Fruit fly (Drosophila melanogaster) whole organism, embryonic: Measurements from ENCODE around the gene CG11891.
A peak's percentile ranks its signal among the peaks of the same experiment; 100 is the strongest.

Experiments
- Atf3 ChIP-seq: fragments of 200-800 bp; sonication (Bioruptor generic); optimal IDR thresholded peaks from 3 replicates; lab custom pipeline; 2016; ENCODE audit warnings: missing biosample characterization, missing genetic modification characterization
- Atf6 ChIP-seq: fragments of 200-800 bp; sonication (Bioruptor generic); IDR thresholded peaks from 2 replicates; pipeline ENCODE4 v1.3.6; 2022; ENCODE audit warnings: missing biosample characterization, missing genetic modification characterization
- Bteb2 ChIP-seq: fragments of 200-800 bp; sonication (Bioruptor generic); optimal IDR thresholded peaks from 2 replicates; lab custom pipeline; 2016; ENCODE audit warnings: missing biosample characterization, missing genetic modification characterization
- CG10543 ChIP-seq: fragments of 200-800 bp; sonication (Bioruptor generic); optimal IDR thresholded peaks from 3 replicates; lab custom pipeline; 2017; ENCODE audit warnings: missing biosample characterization, mild to moderate bottlenecking, missing genetic modification characterization, moderate library complexity
- CG10959 ChIP-seq: fragments of 200-800 bp; sonication (Bioruptor generic); IDR thresholded peaks from 2 replicates; pipeline ENCODE4 v1.3.6; 2022; ENCODE audit warnings: missing biosample characterization, missing genetic modification characterization
- CG11456 ChIP-seq: fragments of 200-800 bp; sonication (Bioruptor generic); IDR thresholded peaks from 3 replicates; pipeline ENCODE4 v1.3.6; 2022; ENCODE audit warnings: missing biosample characterization, missing genetic modification characterization
- CG12769 ChIP-seq: fragments of 200-800 bp; sonication (Bioruptor generic); optimal IDR thresholded peaks from 2 replicates; lab custom pipeline; 2019; ENCODE audit warnings: missing biosample characterization, mild to moderate bottlenecking, missing genetic modification characterization, moderate library complexity
- CG13123 ChIP-seq: fragments of 200-800 bp; sonication (Bioruptor generic); optimal IDR thresholded peaks from 2 replicates; lab custom pipeline; 2016; ENCODE audit warnings: missing biosample characterization, missing genetic modification characterization
- CG13424 ChIP-seq: fragments of 200-800 bp; sonication (Bioruptor generic); optimal IDR thresholded peaks from 2 replicates; lab custom pipeline; 2019; ENCODE audit warnings: missing biosample characterization, mild to moderate bottlenecking, missing genetic modification characterization, moderate library complexity
- CG14014 ChIP-seq: fragments of 200-800 bp; sonication (Bioruptor generic); IDR thresholded peaks from 2 replicates; pipeline ENCODE4 v1.3.6; 2022; ENCODE audit warnings: missing biosample characterization, missing genetic modification characterization
- CG17568 ChIP-seq: fragments of 200-800 bp; sonication (Bioruptor generic); optimal IDR thresholded peaks from 2 replicates; lab custom pipeline; 2018; ENCODE audit warnings: missing biosample characterization, mild to moderate bottlenecking, missing genetic modification characterization, moderate library complexity
- CG18599 ChIP-seq: fragments of 200-800 bp; sonication (Bioruptor generic); optimal IDR thresholded peaks from 3 replicates; lab custom pipeline; 2017; ENCODE audit warnings: missing biosample characterization, missing genetic modification characterization, mild to moderate bottlenecking, moderate library complexity, missing genetic modification reagents
- CG30020 ChIP-seq: fragments of 200-800 bp; optimal IDR thresholded peaks from 2 replicates; lab custom pipeline; 2019; ENCODE audit warnings: missing biosample characterization, mild to moderate bottlenecking, missing genetic modification characterization, moderate library complexity
- CG3281 ChIP-seq: fragments of 200-800 bp; sonication (Bioruptor generic); optimal IDR thresholded peaks from 3 replicates; lab custom pipeline; 2017; ENCODE audit warnings: missing biosample characterization, mild to moderate bottlenecking, missing genetic modification characterization
- CG43689 ChIP-seq: fragments of 200-800 bp; sonication (Bioruptor generic); IDR thresholded peaks from 2 replicates; pipeline ENCODE4 v1.3.6; 2022; ENCODE audit warnings: missing biosample characterization, missing genetic modification characterization
- CG4820 ChIP-seq: fragments of 200-800 bp; sonication (Bioruptor generic); optimal IDR thresholded peaks from 3 replicates; lab custom pipeline; 2016; ENCODE audit warnings: missing biosample characterization, missing genetic modification characterization
- CG8290 ChIP-seq, 3 experiments: fragments of 200-800 bp; sonication (Bioruptor generic); optimal IDR thresholded peaks; 2 replicates each; lab custom pipeline; 2016 to 2019; ENCODE audit warnings: missing biosample characterization in 3 of 3, missing genetic modification characterization in 3 of 3, mild to moderate bottlenecking in 2 of 3, moderate library complexity in 1 of 3
- CG8359 ChIP-seq: fragments of 200-800 bp; sonication (Bioruptor generic); optimal IDR thresholded peaks from 2 replicates; lab custom pipeline; 2017; ENCODE audit warnings: missing biosample characterization, mild to moderate bottlenecking, missing genetic modification characterization, borderline replicate concordance
- CG8388 ChIP-seq: fragments of 200-800 bp; sonication (Bioruptor generic); optimal IDR thresholded peaks from 2 replicates; lab custom pipeline; 2019; ENCODE audit warnings: missing biosample characterization, mild to moderate bottlenecking, missing genetic modification characterization, moderate library complexity
- CG8478 ChIP-seq: fragments of >200 bp; optimal IDR thresholded peaks from 2 replicates; lab custom pipeline; 2018
- CrebB ChIP-seq: fragments of 200-800 bp; sonication (Bioruptor generic); optimal IDR thresholded peaks from 3 replicates; lab custom pipeline; 2018; ENCODE audit warnings: missing biosample characterization, mild to moderate bottlenecking, missing genetic modification characterization
- Dbx ChIP-seq: fragments of 200-800 bp; sonication (Bioruptor generic); IDR thresholded peaks from 3 replicates; pipeline ENCODE4 v1.3.6; 2022; ENCODE audit warnings: missing biosample characterization, missing genetic modification characterization
- Drgx ChIP-seq: fragments of 200-800 bp; sonication (Bioruptor generic); IDR thresholded peaks from 2 replicates; pipeline ENCODE4 v1.3.6; 2022; ENCODE audit warnings: missing biosample characterization, missing genetic modification characterization
- E2f1 ChIP-seq: fragments of 200-800 bp; sonication (Bioruptor generic); IDR thresholded peaks from 2 replicates; pipeline ENCODE4 v1.3.6; 2022; ENCODE audit warnings: missing biosample characterization, missing genetic modification characterization
- Med ChIP-seq: fragments of 200-800 bp; sonication (Bioruptor generic); peaks from one replicate; lab custom pipeline; 2016; ENCODE audit warnings: missing biosample characterization, missing genetic modification characterization, mild to moderate bottlenecking, inconsistent platforms, moderate library complexity
- Ravus ChIP-seq: fragments of 200-800 bp; sonication (Bioruptor generic); IDR thresholded peaks from 2 replicates; pipeline ENCODE4 v1.3.6; 2022; ENCODE audit warnings: missing biosample characterization, missing genetic modification characterization
- Rx ChIP-seq: fragments of 200-800 bp; sonication (Bioruptor generic); IDR thresholded peaks from 2 replicates; pipeline ENCODE4 v1.3.6; 2022; ENCODE audit warnings: missing biosample characterization, missing genetic modification characterization
- Sry-β ChIP-seq: fragments of 200-800 bp; sonication (Bioruptor generic); optimal IDR thresholded peaks from 2 replicates; lab custom pipeline; 2018; ENCODE audit warnings: missing biosample characterization, mild to moderate bottlenecking, missing genetic modification characterization, moderate library complexity
- TFAM ChIP-seq: fragments of 200-800 bp; sonication (Bioruptor generic); optimal IDR thresholded peaks from 2 replicates; lab custom pipeline; 2017; ENCODE audit warnings: missing biosample characterization, missing genetic modification characterization, inconsistent platforms
- ase ChIP-seq: fragments of 200-800 bp; sonication (Bioruptor generic); IDR thresholded peaks from 3 replicates; pipeline ENCODE4 v1.3.6; 2022; ENCODE audit warnings: missing biosample characterization, missing genetic modification characterization
- btn ChIP-seq: fragments of 200-800 bp; sonication (Bioruptor generic); optimal IDR thresholded peaks from 2 replicates; lab custom pipeline; 2016; ENCODE audit warnings: missing biosample characterization, missing genetic modification characterization
- crp ChIP-seq, 2 experiments: fragments of 200-800 bp; sonication (Bioruptor generic); optimal IDR thresholded peaks; 2 replicates in 1 of 2; 3 replicates in 1 of 2; lab custom pipeline; 2017; ENCODE audit warnings: missing biosample characterization in 2 of 2, missing genetic modification characterization in 2 of 2, mild to moderate bottlenecking in 1 of 2, moderate library complexity in 1 of 2
- disco-r ChIP-seq: fragments of 200-800 bp; sonication (Bioruptor generic); optimal IDR thresholded peaks from 2 replicates; lab custom pipeline; 2016; ENCODE audit warnings: missing biosample characterization, missing genetic modification characterization
- dysf ChIP-seq: fragments of 200-800 bp; sonication (Bioruptor generic); IDR thresholded peaks from 3 replicates; pipeline ENCODE4 v1.3.6; 2022; ENCODE audit warnings: missing biosample characterization, missing genetic modification characterization
- en ChIP-seq: fragments of 200-800 bp; sonication (Bioruptor generic); optimal IDR thresholded peaks from 2 replicates; lab custom pipeline; 2016; ENCODE audit warnings: missing biosample characterization, missing genetic modification characterization
- gcm2 ChIP-seq: fragments of 200-800 bp; sonication (Bioruptor generic); optimal IDR thresholded peaks from 2 replicates; lab custom pipeline; 2016; ENCODE audit warnings: missing biosample characterization, missing genetic modification characterization
- ind ChIP-seq: fragments of 200-800 bp; sonication (Bioruptor generic); optimal IDR thresholded peaks from 3 replicates; lab custom pipeline; 2016; ENCODE audit warnings: missing biosample characterization, missing genetic modification characterization
- lola ChIP-seq, 3 experiments: fragments of >200 bp in 2 of 3; fragments of 200-800 bp in 1 of 3; sonication (Bioruptor generic) in 1 of 3; optimal IDR thresholded peaks; 2 replicates each; lab custom pipeline; 2017 to 2019; ENCODE audit warnings: missing biosample characterization in 3 of 3, missing genetic modification characterization in 3 of 3, mild to moderate bottlenecking in 1 of 3, moderate library complexity in 1 of 3
- luna ChIP-seq: fragments of 200-800 bp; sonication (Bioruptor generic); optimal IDR thresholded peaks from 2 replicates; lab custom pipeline; 2016; ENCODE audit warnings: missing biosample characterization, missing genetic modification characterization
- oc ChIP-seq: fragments of 200-800 bp; sonication (Bioruptor generic); optimal IDR thresholded peaks from 2 replicates; lab custom pipeline; 2018; ENCODE audit warnings: missing biosample characterization, mild to moderate bottlenecking, missing genetic modification characterization, moderate library complexity
- p53 ChIP-seq: fragments of 200-800 bp; sonication (Bioruptor generic); optimal IDR thresholded peaks from 2 replicates; lab custom pipeline; 2016; ENCODE audit warnings: missing biosample characterization, missing genetic modification characterization
- pnt ChIP-seq: fragments of 200-800 bp; sonication (Bioruptor generic); optimal IDR thresholded peaks from 3 replicates; lab custom pipeline; 2016; ENCODE audit warnings: missing biosample characterization, missing genetic modification characterization
- row ChIP-seq: fragments of 200-800 bp; sonication (Bioruptor generic); IDR thresholded peaks from 3 replicates; pipeline ENCODE4 v1.3.6; 2022; ENCODE audit warnings: missing biosample characterization, missing genetic modification characterization
- seq ChIP-seq: fragments of 200-800 bp; sonication (Bioruptor generic); IDR thresholded peaks from 2 replicates; pipeline ENCODE4 v1.3.6; 2022; ENCODE audit warnings: missing biosample characterization, missing genetic modification characterization
- shn ChIP-seq: fragments of 200-800 bp; sonication (Bioruptor generic); optimal IDR thresholded peaks from 3 replicates; lab custom pipeline; 2016; ENCODE audit warnings: missing biosample characterization, missing genetic modification characterization
- tap ChIP-seq: fragments of 200-800 bp; optimal IDR thresholded peaks from 3 replicates; lab custom pipeline; 2019; ENCODE audit warnings: missing biosample characterization, mild to moderate bottlenecking, missing genetic modification characterization, moderate library complexity
- tgo ChIP-seq: fragments of 200-800 bp; sonication (Bioruptor generic); IDR thresholded peaks from 3 replicates; pipeline ENCODE4 v1.3.6; 2022; ENCODE audit warnings: missing biosample characterization, missing genetic modification characterization
- tin ChIP-seq: fragments of 200-800 bp; sonication (Bioruptor generic); optimal IDR thresholded peaks from 3 replicates; lab custom pipeline; 2016; ENCODE audit warnings: missing biosample characterization, missing genetic modification characterization
- tx ChIP-seq: fragments of 200-800 bp; sonication (Bioruptor generic); optimal IDR thresholded peaks from 2 replicates; lab custom pipeline; 2016; ENCODE audit warnings: missing biosample characterization, missing genetic modification characterization
- vvl ChIP-seq: fragments of 200-800 bp; sonication (Bioruptor generic); IDR thresholded peaks from 2 replicates; pipeline ENCODE4 v1.3.6; 2022; ENCODE audit warnings: missing biosample characterization, missing genetic modification characterization
- zfh1 ChIP-seq: fragments of 200-800 bp; sonication (Bioruptor generic); IDR thresholded peaks from 3 replicates; pipeline ENCODE4 v1.3.6; 2022; ENCODE audit warnings: missing biosample characterization, missing genetic modification characterization

CG11891 gene

dm6 chr3R:25262322-25262761 is 7.7 kb upstream of the CG11891 start, which contains the start of the genes Kdsr and CG11858 (continued):
- TF ChIP-seq lola (GFP tag; optimal IDR thresholded peaks at IDR 0.05; lab: Kevin White, UChicago) = peak in 1 of 3 experiments; percentile 53
- peak; percentile 50 for TF ChIP-seq Rx (GFP tag; lab: Robert Waterston, UW)
- peak; percentile 77 for TF ChIP-seq zfh1 (GFP tag; lab: Robert Waterston, UW)
- peak; percentile 69 for TF ChIP-seq Atf6 (GFP tag; lab: Robert Waterston, UW)
- peak; percentile 77 for TF ChIP-seq tgo (GFP tag; lab: Robert Waterston, UW)
- no peak for TF ChIP-seq CG8478
- peak; percentile 34 for TF ChIP-seq tin (GFP tag; lab: Kevin White, UChicago)
- TF ChIP-seq CG17568 = no peak
- peak; percentile 68 for TF ChIP-seq CG12769 (tag; lab: Kevin White, UChicago)
- no peak for TF ChIP-seq en (GFP tag; lab: Kevin White, UChicago)
- TF ChIP-seq Ravus (GFP tag; lab: Robert Waterston, UW) = peak; percentile 11; the same call in 1 of the 2 replicates
- TF ChIP-seq pnt (GFP tag; lab: Kevin White, UChicago) = peak; percentile 21
- 0 out of 2 replicates have a peak, but pooled peaks have one; percentile 34 for TF ChIP-seq CG10959 (GFP tag; lab: Robert Waterston, UW)
- peak; percentile 77 for TF ChIP-seq CG14014 (GFP tag; lab: Robert Waterston, UW)
- TF ChIP-seq Bteb2 (GFP tag; lab: Kevin White, UChicago) = peak; percentile 68
- peak; percentile 44 for TF ChIP-seq CrebB
- TF ChIP-seq luna = peak; percentile 40
- no peak for TF ChIP-seq p53
- TF ChIP-seq shn (GFP tag; lab: Kevin White, UChicago) = peak; percentile 59
- TF ChIP-seq Drgx (GFP tag; lab: Robert Waterston, UW) = peak; percentile 52
- peak; percentile 31 for TF ChIP-seq disco-r (GFP tag; lab: Kevin White, UChicago)
- peak; percentile 40; the same call in 1 of the 2 replicates for TF ChIP-seq E2f1
- TF ChIP-seq seq (GFP tag; lab: Robert Waterston, UW) = peak; percentile 55; the same call in 1 of the 2 replicates
- peak; percentile 26 for TF ChIP-seq tx (GFP tag; lab: Kevin White, UChicago)
- TF ChIP-seq vvl (GFP tag; lab: Robert Waterston, UW) = peak; percentile 91
- peak; percentile 45; the same call in 1 of the 3 replicates for TF ChIP-seq ase (GFP tag; lab: Robert Waterston, UW)
- TF ChIP-seq CG8290 (GFP tag; optimal IDR thresholded peaks at IDR 0.05; lab: Kevin White, UChicago) = peak; percentile 1
- TF ChIP-seq CG8290 (tag; optimal IDR thresholded peaks at IDR 0.05; lab: Kevin White, UChicago) = peak in 1 of 2 experiments; percentile 14
- TF ChIP-seq gcm2 = peak; percentile 28
- peak; percentile 94 for TF ChIP-seq row (GFP tag; lab: Robert Waterston, UW)
- 0 out of 3 replicates have a peak, but pooled peaks have one; percentile 34 for TF ChIP-seq CG11456 (GFP tag; lab: Robert Waterston, UW)
- peak; percentile 99 for TF ChIP-seq Sry-β (GFP tag; lab: Kevin White, UChicago)
- 0 out of 2 replicates have a peak, but pooled peaks have one; percentile 15 for TF ChIP-seq CG43689 (GFP tag; lab: Robert Waterston, UW)
- TF ChIP-seq CG30020 = peak; percentile 46
- peak; percentile 67 for TF ChIP-seq oc (tag; lab: Kevin White, UChicago)
- TF ChIP-seq tap = no peak
- TF ChIP-seq btn (GFP tag; lab: Kevin White, UChicago) = no peak
- peak; percentile 66 for TF ChIP-seq ind
- peak; percentile 53 for TF ChIP-seq Atf3 (GFP tag; lab: Kevin White, UChicago)
- TF ChIP-seq CG8359 (GFP tag; lab: Kevin White, UChicago) = peak; percentile 16
- peak in 1 of 2 experiments; percentile 49 for TF ChIP-seq crp (GFP tag; optimal IDR thresholded peaks at IDR 0.05; lab: Kevin White, UChicago)
- peak; percentile 49 for TF ChIP-seq CG3281
- peak; percentile 69 for TF ChIP-seq CG13424 (tag; lab: Kevin White, UChicago)
- no peak for TF ChIP-seq TFAM (GFP tag; lab: Kevin White, UChicago)
- TF ChIP-seq CG18599 (GFP tag; lab: Kevin White, UChicago) = no peak
- TF ChIP-seq Med = peak; percentile 95
- TF ChIP-seq CG13123 (GFP tag; lab: Kevin White, UChicago) = peak; percentile 6
- TF ChIP-seq CG4820 = peak; percentile 23
- peak; percentile 59 for TF ChIP-seq CG10543 (GFP tag; lab: Kevin White, UChicago)
- peak; percentile 55 for TF ChIP-seq CG8388 (GFP tag; lab: Kevin White, UChicago)
- TF ChIP-seq dysf (GFP tag; lab: Robert Waterston, UW) = peak; percentile 70
- TF ChIP-seq Dbx (GFP tag; lab: Robert Waterston, UW) = peak; percentile 61; the same call in 1 of the 3 replicates
